Fruit fly (Drosophila melanogaster) whole organism, embryonic: Measurements from ENCODE around the gene tth.

ENCODE experiments used
- CG10147 ChIP-seq: fragments of 200-800 bp; sonication (Bioruptor generic); optimal IDR thresholded peaks from 2 replicates; lab custom pipeline; 2019; ENCODE audit warnings: missing biosample characterization, mild to moderate bottlenecking, missing genetic modification characterization, moderate library complexity
- CG10462 ChIP-seq: fragments of 200-800 bp; sonication (Bioruptor generic); optimal IDR thresholded peaks from 2 replicates; lab custom pipeline; 2016; ENCODE audit warnings: missing biosample characterization, missing genetic modification characterization
- CG10979 ChIP-seq: fragments of 200-800 bp; sonication (Bioruptor generic); optimal IDR thresholded peaks from 2 replicates; lab custom pipeline; 2018; ENCODE audit warnings: missing biosample characterization, mild to moderate bottlenecking, missing genetic modification characterization, moderate library complexity
- CG12071 ChIP-seq: fragments of 200-800 bp; sonication (Bioruptor generic); optimal IDR thresholded peaks from 3 replicates; lab custom pipeline; 2018; ENCODE audit warnings: missing biosample characterization, mild to moderate bottlenecking, missing genetic modification characterization
- CG1233 ChIP-seq: fragments of 200-800 bp; sonication (Bioruptor generic); optimal IDR thresholded peaks from 4 replicates; lab custom pipeline; 2018; ENCODE audit warnings: missing biosample characterization, mild to moderate bottlenecking, missing genetic modification characterization
- CG12744 ChIP-seq: fragments of 200-800 bp; sonication (Bioruptor generic); optimal IDR thresholded peaks from 2 replicates; lab custom pipeline; 2016; ENCODE audit warnings: missing biosample characterization, missing genetic modification characterization
- CG14441 ChIP-seq: fragments of 200-800 bp; sonication (Bioruptor generic); IDR thresholded peaks from 2 replicates; pipeline ENCODE4 v1.3.6; 2022; ENCODE audit warnings: missing biosample characterization, missing genetic modification characterization
- CG15696 ChIP-seq: fragments of 200-800 bp; sonication (Bioruptor generic); optimal IDR thresholded peaks from 2 replicates; lab custom pipeline; 2019; ENCODE audit warnings: missing biosample characterization, mild to moderate bottlenecking, missing genetic modification characterization, moderate library complexity
- CG1832 ChIP-seq: fragments of 200-800 bp; sonication (Bioruptor generic); optimal IDR thresholded peaks from 2 replicates; lab custom pipeline; 2017; ENCODE audit warnings: missing biosample characterization, mild to moderate bottlenecking, missing genetic modification characterization, inconsistent platforms
- CG31365 ChIP-seq: fragments of 200-800 bp; sonication (Bioruptor generic); optimal IDR thresholded peaks from 2 replicates; lab custom pipeline; 2018; ENCODE audit warnings: missing biosample characterization, mild to moderate bottlenecking, missing genetic modification characterization
- CG31388 ChIP-seq: fragments of 200-800 bp; sonication (Bioruptor generic); optimal IDR thresholded peaks from 2 replicates; lab custom pipeline; 2016; ENCODE audit warnings: missing biosample characterization, missing genetic modification characterization
- CG34376 ChIP-seq: fragments of 200-800 bp; sonication (Bioruptor generic); optimal IDR thresholded peaks from 2 replicates; lab custom pipeline; 2018; ENCODE audit warnings: missing biosample characterization, mild to moderate bottlenecking, missing genetic modification characterization
- CG3847 ChIP-seq: fragments of 200-800 bp; sonication (Bioruptor generic); IDR thresholded peaks from 2 replicates; pipeline ENCODE4 v1.3.6; 2022; ENCODE audit warnings: missing biosample characterization, missing genetic modification characterization
- CG4328 ChIP-seq: fragments of 200-800 bp; sonication (Bioruptor generic); optimal IDR thresholded peaks from 3 replicates; lab custom pipeline; 2017; ENCODE audit warnings: missing biosample characterization, missing genetic modification reagents, missing genetic modification characterization
- CG4424 ChIP-seq: fragments of 200-800 bp; sonication (Bioruptor generic); optimal IDR thresholded peaks from 3 replicates; lab custom pipeline; 2016; ENCODE audit warnings: missing biosample characterization, missing genetic modification characterization
- CG6254 ChIP-seq: fragments of 200-800 bp; sonication (Bioruptor generic); optimal IDR thresholded peaks from 3 replicates; lab custom pipeline; 2017; ENCODE audit warnings: mild to moderate bottlenecking, missing biosample characterization, missing genetic modification reagents, missing genetic modification characterization
- CG7839 ChIP-seq: fragments of 200-800 bp; sonication (Bioruptor generic); optimal IDR thresholded peaks from 3 replicates; lab custom pipeline; 2018; ENCODE audit warnings: missing biosample characterization, mild to moderate bottlenecking, missing genetic modification characterization, moderate library complexity
- CG7928 ChIP-seq: fragments of 200-800 bp; sonication (Bioruptor generic); optimal IDR thresholded peaks from 2 replicates; lab custom pipeline; 2017; ENCODE audit warnings: missing biosample characterization, mild to moderate bottlenecking, missing genetic modification characterization
- CG9609 ChIP-seq: fragments of 200-800 bp; sonication (Bioruptor generic); optimal IDR thresholded peaks from 3 replicates; lab custom pipeline; 2016; ENCODE audit warnings: missing biosample characterization, missing genetic modification characterization
- CG9817 ChIP-seq: fragments of 200-800 bp; sonication (Bioruptor generic); optimal IDR thresholded peaks from 2 replicates; lab custom pipeline; 2018; ENCODE audit warnings: missing biosample characterization, mild to moderate bottlenecking, missing genetic modification characterization, moderate library complexity
- CkIIα-i1 ChIP-seq: fragments of 200-800 bp; sonication (Bioruptor generic); IDR thresholded peaks from 2 replicates; pipeline ENCODE4 v1.3.6; 2022; ENCODE audit warnings: missing biosample characterization, missing genetic modification characterization
- Dek ChIP-seq: fragments of 200-800 bp; sonication (Bioruptor generic); optimal IDR thresholded peaks from 3 replicates; lab custom pipeline; 2019; ENCODE audit warnings: missing biosample characterization, mild to moderate bottlenecking, missing genetic modification characterization, moderate library complexity
- HLH4C ChIP-seq: fragments of 200-800 bp; sonication (Bioruptor generic); IDR thresholded peaks from 3 replicates; pipeline ENCODE4 v1.3.6; 2022; ENCODE audit warnings: missing biosample characterization, missing genetic modification characterization; ENCODE audit not compliant: partially characterized antibody
- Hand ChIP-seq: fragments of 200-800 bp; sonication (Bioruptor generic); optimal IDR thresholded peaks from 2 replicates; lab custom pipeline; 2017; ENCODE audit warnings: mild to moderate bottlenecking, missing biosample characterization, missing genetic modification reagents, missing genetic modification characterization
- Hey ChIP-seq: fragments of 200-800 bp; sonication (Bioruptor generic); optimal IDR thresholded peaks from 3 replicates; lab custom pipeline; 2018; ENCODE audit warnings: missing biosample characterization, mild to moderate bottlenecking, missing genetic modification characterization
- HmgD ChIP-seq: fragments of 200-800 bp; sonication (Bioruptor generic); optimal IDR thresholded peaks from 3 replicates; lab custom pipeline; 2016; ENCODE audit warnings: missing biosample characterization, missing genetic modification characterization
- Mad ChIP-seq: fragments of 200-800 bp; sonication (Bioruptor generic); optimal IDR thresholded peaks from 2 replicates; lab custom pipeline; 2016; ENCODE audit warnings: missing biosample characterization, missing genetic modification characterization
- NC2α ChIP-seq: fragments of 200-800 bp; sonication (Bioruptor generic); optimal IDR thresholded peaks from 2 replicates; lab custom pipeline; 2016; ENCODE audit warnings: missing biosample characterization, missing genetic modification characterization
- Oli ChIP-seq: fragments of 200-800 bp; sonication (Bioruptor generic); optimal IDR thresholded peaks from 2 replicates; lab custom pipeline; 2018; ENCODE audit warnings: missing biosample characterization, mild to moderate bottlenecking, missing genetic modification characterization, moderate library complexity
- Poxn ChIP-seq: fragments of 200-800 bp; sonication (Bioruptor generic); IDR thresholded peaks from 2 replicates; pipeline ENCODE4 v1.3.6; 2022; ENCODE audit warnings: missing biosample characterization, missing genetic modification characterization
- Ravus ChIP-seq: fragments of 200-800 bp; sonication (Bioruptor generic); IDR thresholded peaks from 2 replicates; pipeline ENCODE4 v1.3.6; 2022; ENCODE audit warnings: missing biosample characterization, missing genetic modification characterization
- Trl ChIP-seq, 3 experiments: fragments of >200 bp in 2 of 3; fragments of 200-800 bp in 1 of 3; sonication (Bioruptor generic) in 1 of 3; optimal IDR thresholded peaks; 2 replicates in 1 of 3; 3 replicates in 2 of 3; lab custom pipeline; 2016 to 2017; ENCODE audit warnings: missing biosample characterization in 1 of 3, missing genetic modification characterization in 1 of 3
- ab ChIP-seq: fragments of 200-800 bp; sonication (Bioruptor generic); optimal IDR thresholded peaks from 2 replicates; lab custom pipeline; 2016; ENCODE audit warnings: missing biosample characterization, missing genetic modification characterization
- chinmo ChIP-seq: fragments of 200-800 bp; sonication (Bioruptor generic); IDR thresholded peaks from 4 replicates; pipeline ENCODE4 v1.3.6; 2022; ENCODE audit warnings: missing biosample characterization, missing genetic modification characterization; ENCODE audit not compliant: partially characterized antibody
- cwo ChIP-seq: fragments of 200-800 bp; sonication (Bioruptor generic); optimal IDR thresholded peaks from 3 replicates; lab custom pipeline; 2017; ENCODE audit warnings: missing biosample characterization, missing genetic modification characterization, mild to moderate bottlenecking, moderate library complexity, missing genetic modification reagents
- ems ChIP-seq: fragments of 200-800 bp; sonication (Bioruptor generic); optimal IDR thresholded peaks from 3 replicates; lab custom pipeline; 2016; ENCODE audit warnings: missing biosample characterization, missing genetic modification characterization
- ftz-f1 ChIP-seq: fragments of 200-800 bp; sonication (Bioruptor generic); optimal IDR thresholded peaks from 2 replicates; lab custom pipeline; 2016; ENCODE audit warnings: missing biosample characterization, missing genetic modification characterization
- gro ChIP-seq: fragments of 200-800 bp; sonication (Bioruptor generic); optimal IDR thresholded peaks from 2 replicates; lab custom pipeline; 2016; ENCODE audit warnings: missing biosample characterization, missing genetic modification characterization
- knrl ChIP-seq: fragments of 200-800 bp; sonication (Bioruptor generic); IDR thresholded peaks from 3 replicates; pipeline ENCODE4 v1.3.6; 2022; ENCODE audit warnings: missing biosample characterization, missing genetic modification characterization; ENCODE audit not compliant: partially characterized antibody
- lilli ChIP-seq: fragments of 200-800 bp; sonication (Bioruptor generic); optimal IDR thresholded peaks from 3 replicates; lab custom pipeline; 2016; ENCODE audit warnings: missing biosample characterization, missing genetic modification characterization
- lmd ChIP-seq: fragments of 200-800 bp; sonication (Bioruptor generic); IDR thresholded peaks from 2 replicates; pipeline ENCODE4 v1.3.6; 2022; ENCODE audit warnings: missing biosample characterization, missing genetic modification characterization
- mam ChIP-seq: fragments of 200-800 bp; sonication (Bioruptor generic); optimal IDR thresholded peaks from 3 replicates; lab custom pipeline; 2016; ENCODE audit warnings: missing biosample characterization, missing genetic modification characterization
- pfk ChIP-seq: fragments of 200-800 bp; sonication (Bioruptor generic); optimal IDR thresholded peaks from 2 replicates; lab custom pipeline; 2018; ENCODE audit warnings: missing biosample characterization, mild to moderate bottlenecking, missing genetic modification characterization, moderate library complexity
- pita ChIP-seq: fragments of 200-800 bp; sonication (Bioruptor generic); optimal IDR thresholded peaks from 2 replicates; lab custom pipeline; 2017; ENCODE audit warnings: missing biosample characterization, mild to moderate bottlenecking, missing genetic modification characterization
- schlank ChIP-seq: fragments of 200-800 bp; sonication (Bioruptor generic); optimal IDR thresholded peaks from 2 replicates; lab custom pipeline; 2018; ENCODE audit warnings: missing biosample characterization, mild to moderate bottlenecking, missing genetic modification characterization
- sisA ChIP-seq: fragments of 200-800 bp; sonication (Bioruptor generic); IDR thresholded peaks from 2 replicates; pipeline ENCODE4 v1.3.6; 2022; ENCODE audit warnings: missing biosample characterization, missing genetic modification characterization
- tin ChIP-seq: fragments of 200-800 bp; sonication (Bioruptor generic); optimal IDR thresholded peaks from 3 replicates; lab custom pipeline; 2016; ENCODE audit warnings: missing biosample characterization, missing genetic modification characterization
- wdn ChIP-seq: fragments of 200-800 bp; sonication (Bioruptor generic); IDR thresholded peaks from 2 replicates; pipeline ENCODE4 v1.3.6; 2022; ENCODE audit warnings: missing biosample characterization, missing genetic modification characterization
- yki ChIP-seq: fragments of >200 bp; optimal IDR thresholded peaks from 3 replicates; lab custom pipeline; 2018

The tth gene

dm6 chrX:13634254-13634999, 18.0 kb upstream of the tth start (continued):
- no peak for TF ChIP-seq CG7928 (GFP tag; lab: Kevin White, UChicago)
- no peak for TF ChIP-seq cwo (GFP tag; lab: Kevin White, UChicago)
- no peak for TF ChIP-seq CG6254 (GFP tag; lab: Kevin White, UChicago)
- peak in 1 of 2 experiments; percentile 4 for TF ChIP-seq Trl (optimal IDR thresholded peaks at IDR 0.05; lab: Kevin White, UChicago)
- peak; percentile 37 for TF ChIP-seq Trl (GFP tag; optimal IDR thresholded peaks at IDR 0.05; lab: Kevin White, UChicago)
- peak; percentile 32 for TF ChIP-seq CG1233
- TF ChIP-seq CG4424 (GFP tag; lab: Kevin White, UChicago) = no peak
- no peak for TF ChIP-seq tin (GFP tag; lab: Kevin White, UChicago)
- peak; percentile 30; the same call in 1 of the 2 replicates for TF ChIP-seq lmd (GFP tag; lab: Robert Waterston, UW)
- TF ChIP-seq Oli = peak; percentile 3
- TF ChIP-seq Ravus (GFP tag; lab: Robert Waterston, UW) = no peak
- no peak for TF ChIP-seq pita (GFP tag; lab: Kevin White, UChicago)
- TF ChIP-seq CG1832 = no peak
- no peak for TF ChIP-seq Poxn (GFP tag; lab: Robert Waterston, UW)
- no peak for TF ChIP-seq ab (GFP tag; lab: Kevin White, UChicago)
- no peak for TF ChIP-seq Mad
- no peak for TF ChIP-seq CG10979 (tag; lab: Kevin White, UChicago)
- no peak for TF ChIP-seq CG10462 (GFP tag; lab: Kevin White, UChicago)
- no peak for TF ChIP-seq CkIIα-i1 (GFP tag; lab: Robert Waterston, UW)
- TF ChIP-seq CG12071 = peak; percentile 66
- TF ChIP-seq HLH4C (GFP tag; lab: Robert Waterston, UW) = no peak
- TF ChIP-seq CG14441 (GFP tag; lab: Robert Waterston, UW) = no peak
- TF ChIP-seq CG9817 (tag; lab: Kevin White, UChicago) = peak; percentile 41
- no peak for TF ChIP-seq NC2α (GFP tag; lab: Kevin White, UChicago)
- TF ChIP-seq knrl (GFP tag; lab: Robert Waterston, UW) = no peak
- TF ChIP-seq sisA = no peak
- TF ChIP-seq HmgD = no peak
- TF ChIP-seq lilli (GFP tag; lab: Kevin White, UChicago) = peak; percentile 69
- TF ChIP-seq CG7839 (tag; lab: Kevin White, UChicago) = peak; percentile 63
- peak; percentile 72 for TF ChIP-seq CG4328 (GFP tag; lab: Kevin White, UChicago)
- peak; percentile 46 for TF ChIP-seq CG15696 (tag; lab: Kevin White, UChicago)
- no peak; the same call in 1 of the 2 replicates for TF ChIP-seq wdn
- TF ChIP-seq CG31365 (tag; lab: Kevin White, UChicago) = peak; percentile 35
- peak; percentile 59 for TF ChIP-seq Hey (tag; lab: Kevin White, UChicago)
- TF ChIP-seq pfk (GFP tag; lab: Kevin White, UChicago) = peak; percentile 66
- TF ChIP-seq CG12744 (GFP tag; lab: Kevin White, UChicago) = peak; percentile 4
- TF ChIP-seq gro (GFP tag; lab: Kevin White, UChicago) = peak; percentile 74
- peak; percentile 55 for TF ChIP-seq schlank (tag; lab: Kevin White, UChicago)
- no peak for TF ChIP-seq ems (GFP tag; lab: Kevin White, UChicago)
- TF ChIP-seq CG34376 (GFP tag; lab: Kevin White, UChicago) = peak; percentile 90
- TF ChIP-seq CG9609 (GFP tag; lab: Kevin White, UChicago) = peak; percentile 14
- TF ChIP-seq yki (lab: Kevin White, UChicago) = no peak
- peak; percentile 60 for TF ChIP-seq mam (GFP tag; lab: Kevin White, UChicago)
- TF ChIP-seq ftz-f1 (GFP tag; lab: Kevin White, UChicago) = peak; percentile 55
- peak; percentile 61 for TF ChIP-seq CG10147 (GFP tag; lab: Kevin White, UChicago)
- TF ChIP-seq CG31388 (GFP tag; lab: Kevin White, UChicago) = no peak
- TF ChIP-seq CG3847 (GFP tag; lab: Robert Waterston, UW) = peak; percentile 50
- TF ChIP-seq chinmo (GFP tag; lab: Robert Waterston, UW) = no peak
- peak; percentile 47 for TF ChIP-seq Hand
- TF ChIP-seq Dek = peak; percentile 39
